Fruit fly (Drosophila melanogaster) whole organism, embryonic: Measurements from ENCODE around the gene CG13457.

Source experiments
- CG10366 ChIP-seq: fragments of 200-800 bp; sonication (Bioruptor generic); IDR thresholded peaks from 2 replicates; pipeline ENCODE4 v1.3.6; 2022; ENCODE audit warnings: missing biosample characterization, missing genetic modification characterization
- CG10543 ChIP-seq: fragments of 200-800 bp; sonication (Bioruptor generic); optimal IDR thresholded peaks from 3 replicates; lab custom pipeline; 2017; ENCODE audit warnings: missing biosample characterization, mild to moderate bottlenecking, missing genetic modification characterization, moderate library complexity
- CG10959 ChIP-seq: fragments of 200-800 bp; sonication (Bioruptor generic); IDR thresholded peaks from 2 replicates; pipeline ENCODE4 v1.3.6; 2022; ENCODE audit warnings: missing biosample characterization, missing genetic modification characterization
- CG12744 ChIP-seq: fragments of 200-800 bp; sonication (Bioruptor generic); optimal IDR thresholded peaks from 2 replicates; lab custom pipeline; 2016; ENCODE audit warnings: missing biosample characterization, missing genetic modification characterization
- CG12942 ChIP-seq: fragments of 200-800 bp; sonication (Bioruptor generic); optimal IDR thresholded peaks from 3 replicates; lab custom pipeline; 2016; ENCODE audit warnings: missing biosample characterization, missing genetic modification characterization
- CG13123 ChIP-seq: fragments of 200-800 bp; sonication (Bioruptor generic); optimal IDR thresholded peaks from 2 replicates; lab custom pipeline; 2016; ENCODE audit warnings: missing biosample characterization, missing genetic modification characterization
- CG13424 ChIP-seq: fragments of 200-800 bp; sonication (Bioruptor generic); optimal IDR thresholded peaks from 2 replicates; lab custom pipeline; 2019; ENCODE audit warnings: missing biosample characterization, mild to moderate bottlenecking, missing genetic modification characterization, moderate library complexity
- CG1529 ChIP-seq: fragments of 200-800 bp; sonication (Bioruptor generic); optimal IDR thresholded peaks from 3 replicates; lab custom pipeline; 2018; ENCODE audit warnings: missing biosample characterization, missing genetic modification characterization
- CG15479 ChIP-seq: fragments of 200-800 bp; sonication (Bioruptor generic); optimal IDR thresholded peaks from 3 replicates; lab custom pipeline; 2019; ENCODE audit warnings: missing biosample characterization, mild to moderate bottlenecking, missing genetic modification characterization, moderate library complexity
- CG1602 ChIP-seq: fragments of 200-800 bp; sonication (Bioruptor generic); optimal IDR thresholded peaks from 3 replicates; lab custom pipeline; 2016; ENCODE audit warnings: missing biosample characterization, missing genetic modification characterization
- CG2129 ChIP-seq: fragments of 200-800 bp; sonication (Bioruptor generic); IDR thresholded peaks from 2 replicates; pipeline ENCODE4 v1.3.6; 2022; ENCODE audit warnings: missing biosample characterization, missing genetic modification characterization; ENCODE audit not compliant: partially characterized antibody
- CG31224 ChIP-seq: fragments of 200-800 bp; sonication (Bioruptor generic); IDR thresholded peaks from 2 replicates; pipeline ENCODE4 v1.3.6; 2022; ENCODE audit warnings: missing biosample characterization, missing genetic modification characterization
- CG4730 ChIP-seq: fragments of 200-800 bp; sonication (Bioruptor generic); IDR thresholded peaks from 2 replicates; pipeline ENCODE4 v1.3.6; 2022; ENCODE audit warnings: missing biosample characterization, missing genetic modification characterization
- CG4854 ChIP-seq: fragments of 200-800 bp; sonication (Bioruptor generic); optimal IDR thresholded peaks from 2 replicates; lab custom pipeline; 2016; ENCODE audit warnings: missing biosample characterization, missing genetic modification characterization, inconsistent platforms
- CG5245 ChIP-seq: fragments of 200-800 bp; sonication (Bioruptor generic); optimal IDR thresholded peaks from 3 replicates; lab custom pipeline; 2016; ENCODE audit warnings: missing biosample characterization, missing genetic modification characterization
- CG5953 ChIP-seq: fragments of 200-800 bp; sonication (Bioruptor generic); IDR thresholded peaks from 2 replicates; pipeline ENCODE4 v1.3.6; 2022; ENCODE audit warnings: missing biosample characterization, missing genetic modification characterization
- CG6254 ChIP-seq: fragments of 200-800 bp; sonication (Bioruptor generic); optimal IDR thresholded peaks from 3 replicates; lab custom pipeline; 2017; ENCODE audit warnings: mild to moderate bottlenecking, missing biosample characterization, missing genetic modification reagents, missing genetic modification characterization
- CG6272 ChIP-seq: fragments of 200-800 bp; sonication (Bioruptor generic); IDR thresholded peaks from 2 replicates; pipeline ENCODE4 v1.3.6; 2022; ENCODE audit warnings: missing biosample characterization, missing genetic modification characterization
- CG7357 ChIP-seq: fragments of 200-800 bp; sonication (Bioruptor generic); IDR thresholded peaks from 3 replicates; pipeline ENCODE4 v1.3.6; 2022; ENCODE audit warnings: missing biosample characterization, missing genetic modification characterization
- CG7928 ChIP-seq: fragments of 200-800 bp; sonication (Bioruptor generic); optimal IDR thresholded peaks from 2 replicates; lab custom pipeline; 2017; ENCODE audit warnings: missing biosample characterization, mild to moderate bottlenecking, missing genetic modification characterization
- CG8765 ChIP-seq: fragments of 200-800 bp; sonication (Bioruptor generic); IDR thresholded peaks from 2 replicates; pipeline ENCODE4 v1.3.6; 2022; ENCODE audit warnings: missing biosample characterization, missing genetic modification characterization
- CG8924 ChIP-seq: fragments of 200-800 bp; optimal IDR thresholded peaks from 3 replicates; lab custom pipeline; 2019; ENCODE audit warnings: missing biosample characterization, mild to moderate bottlenecking, missing genetic modification characterization, moderate library complexity
- H2.0 ChIP-seq: fragments of 200-800 bp; sonication (Bioruptor generic); IDR thresholded peaks from 2 replicates; pipeline ENCODE4 v1.3.6; 2022; ENCODE audit warnings: missing biosample characterization, missing genetic modification characterization
- Hey ChIP-seq: fragments of 200-800 bp; sonication (Bioruptor generic); optimal IDR thresholded peaks from 3 replicates; lab custom pipeline; 2018; ENCODE audit warnings: missing biosample characterization, mild to moderate bottlenecking, missing genetic modification characterization
- Kr ChIP-seq: fragments of 200-800 bp; sonication (Bioruptor generic); optimal IDR thresholded peaks from 2 replicates; lab custom pipeline; 2017; ENCODE audit warnings: missing biosample characterization, mild to moderate bottlenecking, missing genetic modification characterization
- Nf-YA ChIP-seq: fragments of 200-800 bp; sonication (Bioruptor generic); IDR thresholded peaks from 2 replicates; pipeline ENCODE4 v1.3.6; 2022; ENCODE audit warnings: missing biosample characterization, missing genetic modification characterization
- ab ChIP-seq: fragments of 200-800 bp; sonication (Bioruptor generic); optimal IDR thresholded peaks from 2 replicates; lab custom pipeline; 2016; ENCODE audit warnings: missing biosample characterization, missing genetic modification characterization
- ac ChIP-seq: fragments of 200-800 bp; sonication (Bioruptor generic); optimal IDR thresholded peaks from 3 replicates; lab custom pipeline; 2017; ENCODE audit warnings: missing biosample characterization, mild to moderate bottlenecking, missing genetic modification characterization
- bigmax ChIP-seq: fragments of 200-800 bp; sonication (Bioruptor generic); optimal IDR thresholded peaks from 2 replicates; lab custom pipeline; 2018; ENCODE audit warnings: missing biosample characterization, mild to moderate bottlenecking, missing genetic modification characterization
- cad ChIP-seq: fragments of >200 bp; optimal IDR thresholded peaks from 2 replicates; lab custom pipeline; 2017; ENCODE audit warnings: missing biosample characterization, missing genetic modification characterization
- caup ChIP-seq: fragments of 200-800 bp; sonication (Bioruptor generic); optimal IDR thresholded peaks from 3 replicates; lab custom pipeline; 2017; ENCODE audit warnings: missing biosample characterization, mild to moderate bottlenecking, missing genetic modification characterization, moderate library complexity; ENCODE audit not compliant: severe bottlenecking
- cg ChIP-seq: fragments of 200-800 bp; sonication (Bioruptor generic); optimal IDR thresholded peaks from 3 replicates; lab custom pipeline; 2019; ENCODE audit warnings: missing biosample characterization, mild to moderate bottlenecking, missing genetic modification characterization, moderate library complexity
- da ChIP-seq: fragments of 200-800 bp; sonication (Bioruptor generic); optimal IDR thresholded peaks from 2 replicates; lab custom pipeline; 2016; ENCODE audit warnings: missing biosample characterization, missing genetic modification characterization
- exex ChIP-seq: fragments of 200-800 bp; sonication (Bioruptor generic); optimal IDR thresholded peaks from 4 replicates; lab custom pipeline; 2018; ENCODE audit warnings: missing biosample characterization, mild to moderate bottlenecking, missing genetic modification characterization, moderate library complexity
- fd96Cb ChIP-seq: fragments of 200-800 bp; sonication (Bioruptor generic); optimal IDR thresholded peaks from 2 replicates; lab custom pipeline; 2018; ENCODE audit warnings: missing biosample characterization, mild to moderate bottlenecking, missing genetic modification characterization, moderate library complexity
- fu2 ChIP-seq: fragments of 200-800 bp; sonication (Bioruptor generic); optimal IDR thresholded peaks from 2 replicates; lab custom pipeline; 2016; ENCODE audit warnings: missing biosample characterization, missing genetic modification characterization
- ham ChIP-seq: fragments of 200-800 bp; sonication (Bioruptor generic); IDR thresholded peaks from 2 replicates; pipeline ENCODE4 v1.3.6; 2022; ENCODE audit warnings: missing biosample characterization, missing genetic modification characterization
- her ChIP-seq: fragments of 200-800 bp; sonication (Bioruptor generic); optimal IDR thresholded peaks from 2 replicates; lab custom pipeline; 2016; ENCODE audit warnings: missing biosample characterization, missing genetic modification characterization
- kay ChIP-seq: fragments of 200-800 bp; sonication (Bioruptor generic); optimal IDR thresholded peaks from 2 replicates; lab custom pipeline; 2016; ENCODE audit warnings: missing biosample characterization, missing genetic modification characterization
- mld ChIP-seq: fragments of 200-800 bp; sonication (Bioruptor generic); IDR thresholded peaks from 3 replicates; pipeline ENCODE4 v1.3.6; 2022; ENCODE audit warnings: missing biosample characterization, missing genetic modification characterization; ENCODE audit not compliant: partially characterized antibody
- pho ChIP-seq: fragments of 200-800 bp; sonication (Bioruptor generic); optimal IDR thresholded peaks from 2 replicates; lab custom pipeline; 2016; ENCODE audit warnings: missing biosample characterization, missing genetic modification characterization
- repo ChIP-seq: fragments of 200-800 bp; sonication (Bioruptor generic); optimal IDR thresholded peaks from 2 replicates; lab custom pipeline; 2016; ENCODE audit warnings: missing biosample characterization, missing genetic modification characterization
- schlank ChIP-seq: fragments of 200-800 bp; sonication (Bioruptor generic); optimal IDR thresholded peaks from 2 replicates; lab custom pipeline; 2018; ENCODE audit warnings: missing biosample characterization, mild to moderate bottlenecking, missing genetic modification characterization
- seq ChIP-seq: fragments of 200-800 bp; sonication (Bioruptor generic); IDR thresholded peaks from 2 replicates; pipeline ENCODE4 v1.3.6; 2022; ENCODE audit warnings: missing biosample characterization, missing genetic modification characterization
- sug ChIP-seq: fragments of 200-800 bp; optimal IDR thresholded peaks from 2 replicates; lab custom pipeline; 2019; ENCODE audit warnings: missing biosample characterization, mild to moderate bottlenecking, missing genetic modification characterization, moderate library complexity
- tgo ChIP-seq: fragments of 200-800 bp; sonication (Bioruptor generic); IDR thresholded peaks from 3 replicates; pipeline ENCODE4 v1.3.6; 2022; ENCODE audit warnings: missing biosample characterization, missing genetic modification characterization
- twi ChIP-seq: fragments of 200-800 bp; optimal IDR thresholded peaks from 2 replicates; lab custom pipeline; 2019; ENCODE audit warnings: missing biosample characterization, mild to moderate bottlenecking, missing genetic modification characterization, moderate library complexity
- vnd ChIP-seq: fragments of 200-800 bp; sonication (Bioruptor generic); IDR thresholded peaks from 3 replicates; pipeline ENCODE4 v1.3.6; 2022; ENCODE audit warnings: missing biosample characterization, missing genetic modification characterization; ENCODE audit not compliant: partially characterized antibody

The CG13457 gene

DNA sequence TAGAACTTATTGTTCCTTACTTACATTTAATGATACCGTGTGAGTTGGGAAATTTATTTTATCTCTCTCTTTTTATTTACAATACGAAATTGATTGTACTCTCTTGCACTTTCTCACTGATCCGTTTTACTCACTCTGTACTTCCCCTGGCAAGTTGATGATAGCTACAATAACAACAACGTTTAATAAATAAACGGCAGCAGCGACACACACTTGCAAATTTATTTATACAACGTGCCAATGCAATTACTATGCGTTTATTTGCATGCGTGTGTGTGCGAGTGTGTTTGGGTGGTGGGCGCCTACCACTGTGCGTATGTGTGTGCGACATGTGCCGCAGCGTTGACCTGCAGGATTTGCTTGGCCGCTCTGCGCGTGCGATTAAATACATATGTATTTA lies 31.6 kb downstream of the CG13457 start:
- TF ChIP-seq CG5245 (GFP tag; lab: Kevin White, UChicago) (no peak), kay (GFP tag; lab: Kevin White, UChicago) (no peak), bigmax (GFP tag; lab: Kevin White, UChicago) (no peak), CG13424 (tag; lab: Kevin White, UChicago) (no peak), Kr (GFP tag; lab: Kevin White, UChicago) (no peak), sug (tag; lab: Kevin White, UChicago) (no peak), Hey (tag; lab: Kevin White, UChicago) (peak; percentile 4), H2.0 (GFP tag; lab: Robert Waterston, UW) (no peak), vnd (GFP tag; lab: Robert Waterston, UW) (no peak), CG6272 (GFP tag; lab: Robert Waterston, UW) (no peak), CG1529 (GFP tag; lab: Kevin White, UChicago) (no peak), CG5953 (GFP tag; lab: Robert Waterston, UW) (no peak), cg (GFP tag; lab: Kevin White, UChicago) (peak; percentile 1), CG15479 (GFP tag; lab: Kevin White, UChicago) (peak; percentile 28), seq (GFP tag; lab: Robert Waterston, UW) (no peak), CG8765 (GFP tag; lab: Robert Waterston, UW) (peak; percentile 24; the same call in 1 of the 2 replicates), ham (GFP tag; lab: Robert Waterston, UW) (no peak), twi (tag; lab: Kevin White, UChicago) (peak; percentile 4)

DNA sequence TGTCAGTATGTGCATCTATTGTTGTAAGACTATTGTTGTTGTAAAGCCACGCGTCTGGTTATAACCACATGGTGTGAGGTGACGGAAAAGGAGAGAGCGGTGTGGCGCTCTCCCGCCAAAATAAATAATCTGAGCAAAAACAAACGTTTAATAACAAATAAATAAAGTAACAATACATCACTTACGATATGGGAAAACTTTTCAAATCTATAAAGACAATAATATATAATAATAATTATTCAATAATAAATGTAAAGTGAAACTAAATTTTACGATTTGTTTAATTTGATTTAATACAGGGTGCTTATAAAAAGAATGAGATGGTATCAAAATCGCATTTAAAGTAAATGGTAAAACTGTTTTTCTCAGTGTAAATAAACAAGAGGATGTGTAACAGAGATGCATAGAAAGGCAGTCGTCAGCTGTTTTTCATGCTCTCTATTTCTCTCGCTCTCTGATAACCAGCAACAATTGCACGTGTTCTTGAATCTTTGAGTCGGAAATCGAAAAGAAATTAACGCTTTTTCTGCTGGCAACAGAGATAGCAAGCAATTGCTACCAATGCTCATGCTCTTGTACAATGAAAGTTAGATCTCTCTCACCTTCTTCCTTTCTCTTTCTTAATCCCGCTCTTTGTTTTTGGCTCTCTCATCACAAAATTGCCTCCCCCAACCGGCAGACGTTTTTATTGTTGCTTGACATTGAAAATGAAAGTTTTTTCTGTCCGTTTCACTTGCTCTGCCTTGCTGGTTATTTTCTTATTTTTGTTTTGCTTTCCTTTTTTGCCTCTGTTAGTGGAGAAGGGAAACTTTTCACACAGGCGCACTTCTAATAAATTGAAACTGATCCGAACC lies 32.3 kb downstream of the CG13457 start:
- no peak for TF ChIP-seq da
- TF ChIP-seq CG8924 = peak; percentile 96
- no peak for TF ChIP-seq fu2 (GFP tag; lab: Kevin White, UChicago)
- peak; percentile 61 for TF ChIP-seq CG12942
- TF ChIP-seq schlank (tag; lab: Kevin White, UChicago) = peak; percentile 24
- TF ChIP-seq repo (GFP tag; lab: Kevin White, UChicago) = peak; percentile 27
- no peak for TF ChIP-seq ab (GFP tag; lab: Kevin White, UChicago)
- peak; percentile 88 for TF ChIP-seq CG6254 (GFP tag; lab: Kevin White, UChicago)
- peak; percentile 66 for TF ChIP-seq CG4730
- peak; percentile 82 for TF ChIP-seq CG10543
- peak; percentile 66; the same call in 1 of the 2 replicates for TF ChIP-seq CG31224 (GFP tag; lab: Robert Waterston, UW)
- peak; percentile 70 for TF ChIP-seq ac (GFP tag; lab: Kevin White, UChicago)
- TF ChIP-seq CG2129 (GFP tag; lab: Robert Waterston, UW) = no peak
- peak; percentile 64 for TF ChIP-seq CG10366 (GFP tag; lab: Robert Waterston, UW)
- peak; percentile 34 for TF ChIP-seq her (GFP tag; lab: Kevin White, UChicago)
- TF ChIP-seq pho (GFP tag; lab: Kevin White, UChicago) = no peak
- peak; percentile 76 for TF ChIP-seq CG7357 (GFP tag; lab: Robert Waterston, UW)
- TF ChIP-seq cad (GFP tag; lab: Kevin White, UChicago) = no peak
- peak; percentile 94 for TF ChIP-seq fd96Cb (tag; lab: Kevin White, UChicago)
- peak; percentile 84 for TF ChIP-seq caup (GFP tag; lab: Kevin White, UChicago)
- TF ChIP-seq CG12744 (GFP tag; lab: Kevin White, UChicago) = no peak
- peak; percentile 84 for TF ChIP-seq Nf-YA (GFP tag; lab: Robert Waterston, UW)
- TF ChIP-seq Hey (tag; lab: Kevin White, UChicago) = peak; percentile 7
- peak; percentile 53 for TF ChIP-seq CG1602 (GFP tag; lab: Kevin White, UChicago)
- peak; percentile 90 for TF ChIP-seq tgo (GFP tag; lab: Robert Waterston, UW)
- TF ChIP-seq CG10959 (GFP tag; lab: Robert Waterston, UW) = peak; percentile 70
- TF ChIP-seq mld = no peak
- TF ChIP-seq CG7928 (GFP tag; lab: Kevin White, UChicago) = peak; percentile 5
- TF ChIP-seq CG13123 = peak; percentile 4
- TF ChIP-seq exex (tag; lab: Kevin White, UChicago) = peak; percentile 78
- no peak for TF ChIP-seq CG4854 (GFP tag; lab: Kevin White, UChicago)
